Worm (Caenorhabditis elegans): Measurements from ENCODE around the gene T23B7.2.

T23B7.2 gene

DNA sequence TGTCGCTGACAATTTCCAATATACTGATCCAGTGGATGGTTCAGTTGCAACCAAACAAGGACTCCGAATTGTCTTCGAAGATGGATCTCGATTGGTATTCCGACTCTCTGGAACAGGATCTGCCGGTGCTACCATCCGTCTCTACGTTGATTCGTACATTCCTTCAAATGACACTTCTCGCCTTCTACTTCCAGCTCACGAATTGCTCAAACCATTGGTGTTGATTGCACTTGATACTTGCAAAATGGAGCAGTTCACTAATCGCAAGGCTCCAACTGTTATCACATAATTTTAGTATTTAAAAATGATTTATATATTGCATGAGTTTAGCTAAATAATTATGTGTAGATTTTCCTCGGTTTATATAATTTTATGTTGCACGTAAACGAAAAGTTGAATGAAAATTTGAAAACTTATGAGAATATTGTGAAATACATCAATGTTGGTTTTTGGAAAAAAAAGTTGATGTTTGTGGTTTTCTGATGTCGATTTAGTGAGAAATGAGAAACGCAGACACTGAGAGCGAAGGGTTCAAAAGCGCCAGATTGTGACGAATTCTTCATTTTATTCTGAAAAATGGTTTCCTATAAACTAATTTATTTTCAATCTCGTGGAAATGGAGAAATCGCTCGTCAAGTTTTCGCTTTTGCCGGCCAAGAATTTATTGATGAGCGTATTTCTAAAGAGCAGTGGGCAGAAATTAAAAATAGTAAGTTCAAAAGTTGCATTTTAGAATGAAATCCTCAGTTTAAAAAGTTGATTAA, 49.2 kb upstream of the T23B7.2 start, which contains the start of gene gst-9 (continued):
- TF ChIP-seq Y48G9A.11 (GFP tag; IDR thresholded peaks at IDR 0.05) (no peak), arid-1 (GFP tag; conservative IDR thresholded peaks at IDR 0.05) (no peak), lir-3 (tag; optimal IDR thresholded peaks at IDR 0.05) (no peak), attf-4 (tag; optimal IDR thresholded peaks at IDR 0.05) (no peak), pha-4 (GFP tag; IDR thresholded peaks at IDR 0.05) (0 out of 2 replicates have a peak, but pooled peaks have one; percentile 52), pha-4 (tag; optimal IDR thresholded peaks at IDR 0.05) (no peak), T20F7.1 (GFP tag; optimal IDR thresholded peaks at IDR 0.05) (peak; percentile 13), unc-130 (GFP tag; optimal IDR thresholded peaks at IDR 0.05) (no peak), nhr-6 (tag; optimal IDR thresholded peaks at IDR 0.05) (no peak), set-16 (GFP tag; IDR thresholded peaks at IDR 0.05) (no peak), ceh-62 (tag; optimal IDR thresholded peaks at IDR 0.05) (no peak), ceh-82 (tag; optimal IDR thresholded peaks at IDR 0.05) (no peak), Y105C5A.15 (GFP tag; IDR thresholded peaks at IDR 0.05) (no peak), nhr-111 (GFP tag; optimal IDR thresholded peaks at IDR 0.05) (no peak), T26A8.4 (GFP tag; IDR thresholded peaks at IDR 0.05) (peak; percentile 48; the same call in 1 of the 2 replicates), nhr-76 (tag; optimal IDR thresholded peaks at IDR 0.05) (no peak), F49E8.2 (tag; optimal IDR thresholded peaks at IDR 0.05; ENCODE audit: borderline replicate concordance) (no peak), nhr-28 (tag; optimal IDR thresholded peaks at IDR 0.05) (peak; percentile 56), daf-8 (GFP tag; IDR thresholded peaks at IDR 0.05) (no peak), duxl-1 (tag; optimal IDR thresholded peaks at IDR 0.05; ENCODE audit: poor library complexity) (no peak), zip-11 (GFP tag; IDR thresholded peaks at IDR 0.05) (no peak), pqm-1 (tag; optimal IDR thresholded peaks at IDR 0.05) (no peak), ztf-7 (tag; optimal IDR thresholded peaks at IDR 0.05) (no peak), tra-1 (GFP tag; IDR thresholded peaks at IDR 0.05) (no peak), spr-3 (GFP tag; optimal IDR thresholded peaks at IDR 0.05) (peak; percentile 25), zfp-2 (tag; optimal IDR thresholded peaks at IDR 0.05) (no peak), saeg-2 (GFP tag; IDR thresholded peaks at IDR 0.05) (no peak), daf-12 (tag; optimal IDR thresholded peaks at IDR 0.05) (no peak), ctbp-1 (GFP tag; IDR thresholded peaks at IDR 0.05) (0 out of 2 replicates have a peak, but pooled peaks have one; percentile 19), skn-1 (tag; optimal IDR thresholded peaks at IDR 0.05) (no peak), ceh-28 (tag; optimal IDR thresholded peaks at IDR 0.05) (no peak), hif-1 (tag; optimal IDR thresholded peaks at IDR 0.05) (no peak), madf-9 (GFP tag; conservative IDR thresholded peaks at IDR 0.05) (peak; percentile 23; the same call in 1 of the 2 replicates), dmd-6 (GFP tag; IDR thresholded peaks at IDR 0.05) (0 out of 2 replicates have a peak, but pooled peaks have one; percentile 8), mxl-3 (GFP tag; optimal IDR thresholded peaks at IDR 0.05) (no peak), php-3 (GFP tag; IDR thresholded peaks at IDR 0.05) (0 out of 2 replicates have a peak, but pooled peaks have one; percentile 45), nhr-48 (tag; optimal IDR thresholded peaks at IDR 0.05) (no peak), lin-29 (GFP tag; IDR thresholded peaks at IDR 0.05) (no peak), nhr-42 (GFP tag; IDR thresholded peaks at IDR 0.05) (0 out of 2 replicates have a peak, but pooled peaks have one; percentile 64), nhr-237 (tag; optimal IDR thresholded peaks at IDR 0.05) (no peak), aly-2 (tag; optimal IDR thresholded peaks at IDR 0.05) (no peak), F26F4.8 (GFP tag; conservative IDR thresholded peaks at IDR 0.05) (no peak), mdl-1 (tag; optimal IDR thresholded peaks at IDR 0.05) (no peak), jun-1 (tag; optimal IDR thresholded peaks at IDR 0.05) (no peak), zip-2 (tag; optimal IDR thresholded peaks at IDR 0.05) (no peak), zag-1 (tag; optimal IDR thresholded peaks at IDR 0.05) (no peak), tag-97 (GFP tag; IDR thresholded peaks at IDR 0.05) (no peak), mdt-29 (GFP tag; IDR thresholded peaks at IDR 0.05) (peak; percentile 39; the same call in 1 of the 2 replicates), vab-7 (GFP tag; IDR thresholded peaks at IDR 0.05) (no peak), unc-62 (GFP tag; optimal IDR thresholded peaks at IDR 0.05 in 1 of 2) (peak in 1 of 2 experiments; percentile 84), unc-62 (tag; optimal IDR thresholded peaks at IDR 0.05) (no peak)
